Worm (Caenorhabditis elegans): ENCODE data around the gene C15C8.7.

Gene C15C8.7

ce11 chrV:12743778-12744502 lies 910 bp downstream of the C15C8.7 start (continued):
- TF ChIP-seq ztf-7 (tag; optimal IDR thresholded peaks at IDR 0.05) (no peak), unc-130 (GFP tag; optimal IDR thresholded peaks at IDR 0.05) (no peak), saeg-2 (GFP tag; IDR thresholded peaks at IDR 0.05) (no peak), F49E8.2 (tag; optimal IDR thresholded peaks at IDR 0.05; ENCODE audit: borderline replicate concordance) (no peak), nhr-48 (tag; optimal IDR thresholded peaks at IDR 0.05) (peak; percentile 13), hmg-1.1 (GFP tag; IDR thresholded peaks at IDR 0.05) (no peak), lir-3 (tag; optimal IDR thresholded peaks at IDR 0.05) (no peak), Y5F2A.4 (GFP tag; optimal IDR thresholded peaks at IDR 0.05) (no peak), nhr-111 (GFP tag; optimal IDR thresholded peaks at IDR 0.05) (no peak), F37D6.2 (tag; optimal IDR thresholded peaks at IDR 0.05) (no peak), mxl-3 (GFP tag; optimal IDR thresholded peaks at IDR 0.05) (no peak), ceh-44 (GFP tag; IDR thresholded peaks at IDR 0.05) (no peak), aly-2 (tag; optimal IDR thresholded peaks at IDR 0.05) (no peak), madf-5 (GFP tag; IDR thresholded peaks at IDR 0.05) (no peak), ZK546.5 (tag; optimal IDR thresholded peaks at IDR 0.05) (no peak), D1046.2 (GFP tag; IDR thresholded peaks at IDR 0.05) (no peak), lin-38 (GFP tag; IDR thresholded peaks at IDR 0.05) (no peak), nhr-102 (tag; optimal IDR thresholded peaks at IDR 0.05) (peak; percentile 49)

- TF ChIP-seq ztf-7 (tag; optimal IDR thresholded peaks at IDR 0.05) (peak; percentile 96), dmd-6 (GFP tag; IDR thresholded peaks at IDR 0.05) (peak; percentile 39; the same call in 1 of the 2 replicates), mdl-1 (tag; optimal IDR thresholded peaks at IDR 0.05) (no peak), jun-1 (tag; optimal IDR thresholded peaks at IDR 0.05) (no peak), daf-19 (GFP tag; conservative IDR thresholded peaks at IDR 0.05) (no peak), nhr-237 (tag; optimal IDR thresholded peaks at IDR 0.05) (no peak), attf-4 (tag; optimal IDR thresholded peaks at IDR 0.05) (no peak), fos-1 (tag; optimal IDR thresholded peaks at IDR 0.05) (no peak), zfp-3 (GFP tag; conservative IDR thresholded peaks at IDR 0.05) (no peak), nhr-28 (tag; optimal IDR thresholded peaks at IDR 0.05) (peak; percentile 69), fkh-10 (GFP tag; optimal IDR thresholded peaks at IDR 0.05) (no peak), lin-13 (GFP tag; optimal IDR thresholded peaks at IDR 0.05) (no peak), egl-43 (GFP tag; IDR thresholded peaks at IDR 0.05) (no peak), mep-1 (tag; optimal IDR thresholded peaks at IDR 0.05) (peak; percentile 10), unc-62 (GFP tag; optimal IDR thresholded peaks at IDR 0.05 in 1 of 2) (no peak), unc-62 (tag; optimal IDR thresholded peaks at IDR 0.05) (no peak), lin-15B (tag; optimal IDR thresholded peaks at IDR 0.05) (no peak), nhr-6 (tag; optimal IDR thresholded peaks at IDR 0.05) (peak; percentile 40), hlh-11 (tag; optimal IDR thresholded peaks at IDR 0.05) (peak; percentile 51), daf-16 (GFP tag; optimal IDR thresholded peaks at IDR 0.05) (no peak), daf-16 (tag; optimal IDR thresholded peaks at IDR 0.05) (peak; percentile 63), lsy-2 (tag; optimal IDR thresholded peaks at IDR 0.05) (peak in 1 of 2 experiments; percentile 10), lin-38 (GFP tag; IDR thresholded peaks at IDR 0.05) (no peak), ZK337.2 (GFP tag; IDR thresholded peaks at IDR 0.05) (no peak), pqm-1 (tag; optimal IDR thresholded peaks at IDR 0.05) (peak; percentile 81), dve-1 (tag; optimal IDR thresholded peaks at IDR 0.05; ENCODE audit: insufficient read depth) (peak; percentile 64), daf-8 (GFP tag; IDR thresholded peaks at IDR 0.05) (no peak), nhr-10 (tag; optimal IDR thresholded peaks at IDR 0.05) (no peak), F49E8.2 (tag; optimal IDR thresholded peaks at IDR 0.05; ENCODE audit: borderline replicate concordance) (no peak), skn-1 (tag; optimal IDR thresholded peaks at IDR 0.05) (no peak)
Observed at ce11 chrV:12741684-12742083, 3.2 kb downstream of the C15C8.7 start, which contains the start of gene hrg-7. Gene hrg-7 (plus strand): TSS chrV:12742041.

All from whole organism, L4 larva.